Worm (Caenorhabditis elegans) whole organism, young adult: ENCODE results near the gene W03C9.2.

Experiments
- B0035.1 ChIP-seq: sonication (generic microtip); optimal IDR thresholded peaks from 2 replicates; lab custom pipeline; 2016; ENCODE audit warnings: missing genetic modification characterization, mild to moderate bottlenecking, missing compliant biosample characterization, missing genotype, missing genetic modification reagents
- F10E7.11 ChIP-seq: sonication (generic microtip); optimal IDR thresholded peaks from 2 replicates; lab custom pipeline; 2017; ENCODE audit warnings: mild to moderate bottlenecking, missing genetic modification characterization, moderate library complexity, missing compliant biosample characterization
- F37B4.10 ChIP-seq: fragments of 200-800 bp; sonication (Bioruptor generic); IDR thresholded peaks from 2 replicates; pipeline ENCODE4 v1.3.6; 2022; ENCODE audit warnings: missing genetic modification characterization, missing compliant biosample characterization
- F52B5.7 ChIP-seq: sonication (generic microtip); optimal IDR thresholded peaks from 2 replicates; lab custom pipeline; 2016; ENCODE audit warnings: mild to moderate bottlenecking, missing genetic modification characterization, missing compliant biosample characterization
- K12H6.12 ChIP-seq: fragments of 200-800 bp; sonication (Bioruptor generic); optimal IDR thresholded peaks from 2 replicates; lab custom pipeline; 2018; ENCODE audit warnings: mild to moderate bottlenecking, missing genetic modification characterization, missing compliant biosample characterization
- Y53G8AR.9 ChIP-seq: fragments of 200-800 bp; sonication (Bioruptor generic); conservative IDR thresholded peaks from 2 replicates; pipeline ENCODE4 v1.3.6; 2022; ENCODE audit warnings: missing genetic modification reagents, missing genetic modification characterization, missing compliant biosample characterization
- Y56A3A.18 ChIP-seq: fragments of 200-800 bp; sonication (Bioruptor generic); IDR thresholded peaks from 2 replicates; pipeline ENCODE4 v1.3.6; 2022; ENCODE audit warnings: missing genetic modification reagents, missing genetic modification characterization, missing compliant biosample characterization
- aptf-2 ChIP-seq: fragments of 200-800 bp; sonication (Bioruptor generic); conservative IDR thresholded peaks from 2 replicates; pipeline ENCODE4 v1.3.6; 2022; ENCODE audit warnings: missing genetic modification reagents, missing genetic modification characterization, missing compliant biosample characterization
- aptf-3 ChIP-seq: fragments of 200-800 bp; sonication (Bioruptor generic); IDR thresholded peaks from 2 replicates; pipeline ENCODE4 v1.3.6; 2022; ENCODE audit warnings: missing genetic modification characterization, missing compliant biosample characterization
- attf-6 ChIP-seq: fragments of 200-800 bp; sonication (Bioruptor generic); IDR thresholded peaks from 2 replicates; pipeline ENCODE4 v1.3.6; 2022; ENCODE audit warnings: missing genetic modification reagents, missing genetic modification characterization, missing compliant biosample characterization
- bed-1 ChIP-seq: fragments of 200-800 bp; sonication (Bioruptor generic); IDR thresholded peaks from 2 replicates; pipeline ENCODE4 v1.3.6; 2022; ENCODE audit warnings: missing genetic modification reagents, missing genetic modification characterization, missing compliant biosample characterization
- bed-2 ChIP-seq: fragments of 200-800 bp; sonication (Bioruptor generic); IDR thresholded peaks from 2 replicates; pipeline ENCODE4 v1.3.6; 2022; ENCODE audit warnings: missing genetic modification reagents, missing genetic modification characterization, missing compliant biosample characterization
- cebp-1 ChIP-seq, 2 experiments: fragments of 200-800 bp in 1 of 2; sonication (Bioruptor generic) in 1 of 2; sonication (generic microtip) in 1 of 2; IDR thresholded peaks in 1 of 2; optimal IDR thresholded peaks in 1 of 2; 2 replicates each; pipeline versions ENCODE4 v1.3.6 to Lab custom; 2017 to 2022; ENCODE audit warnings: missing compliant biosample characterization in 2 of 2, missing genetic modification characterization in 2 of 2, mild to moderate bottlenecking in 1 of 2, missing genetic modification reagents in 1 of 2, moderate library complexity in 1 of 2
- ceh-58 ChIP-seq: fragments of 200-800 bp; sonication (Bioruptor generic); IDR thresholded peaks from 2 replicates; pipeline ENCODE4 v1.3.6; 2022; ENCODE audit warnings: missing genetic modification characterization, missing compliant biosample characterization
- ceh-91 ChIP-seq: fragments of 200-800 bp; sonication (Bioruptor generic); IDR thresholded peaks from 2 replicates; pipeline ENCODE4 v1.3.6; 2022; ENCODE audit warnings: missing genetic modification reagents, missing genetic modification characterization, missing compliant biosample characterization
- chd-7 ChIP-seq: sonication (generic microtip); optimal IDR thresholded peaks from 2 replicates; lab custom pipeline; 2016; ENCODE audit warnings: mild to moderate bottlenecking, missing genetic modification characterization, moderate library complexity, missing compliant biosample characterization
- die-1 ChIP-seq: sonication (generic microtip); optimal IDR thresholded peaks from 2 replicates; lab custom pipeline; 2016; ENCODE audit warnings: missing genotype, mild to moderate bottlenecking, missing genetic modification characterization, missing compliant biosample characterization
- dpff-1 ChIP-seq: sonication (generic microtip); optimal IDR thresholded peaks from 2 replicates; lab custom pipeline; 2017; ENCODE audit warnings: mild to moderate bottlenecking, missing genetic modification characterization, missing compliant biosample characterization
- egl-44 ChIP-seq: fragments of 200-800 bp; sonication (Bioruptor generic); IDR thresholded peaks from 2 replicates; pipeline ENCODE4 v1.3.6; 2022; ENCODE audit warnings: missing genetic modification reagents, missing genetic modification characterization, missing compliant biosample characterization
- hmg-1.2 ChIP-seq: fragments of 200-800 bp; sonication (Bioruptor generic); IDR thresholded peaks from 2 replicates; pipeline ENCODE4 v1.3.6; 2022; ENCODE audit warnings: missing genetic modification reagents, missing genetic modification characterization, missing compliant biosample characterization
- hmg-20 ChIP-seq: fragments of 200-800 bp; sonication (Bioruptor generic); IDR thresholded peaks from 2 replicates; pipeline ENCODE4 v1.3.6; 2022; ENCODE audit warnings: missing genetic modification reagents, missing genetic modification characterization, missing compliant biosample characterization
- let-526 ChIP-seq: fragments of 200-800 bp; sonication (Bioruptor generic); IDR thresholded peaks from 2 replicates; pipeline ENCODE4 v1.3.6; 2022; ENCODE audit warnings: missing genetic modification reagents, missing genetic modification characterization, missing compliant biosample characterization
- lsl-1 ChIP-seq: fragments of 200-800 bp; sonication (Bioruptor generic); optimal IDR thresholded peaks from 2 replicates; lab custom pipeline; 2018; ENCODE audit warnings: mild to moderate bottlenecking, missing genetic modification characterization, moderate library complexity, missing compliant biosample characterization
- lsy-27 ChIP-seq: sonication (generic microtip); optimal IDR thresholded peaks from 2 replicates; lab custom pipeline; 2017; ENCODE audit warnings: missing genetic modification characterization, mild to moderate bottlenecking, missing compliant biosample characterization, antibody characterized with exemption, missing genotype, borderline replicate concordance; ENCODE audit not compliant: insufficient read depth
- nhr-120 ChIP-seq: fragments of 200-800 bp; sonication (Bioruptor generic); IDR thresholded peaks from 2 replicates; pipeline ENCODE4 v1.3.6; 2022; ENCODE audit warnings: missing genetic modification characterization, missing compliant biosample characterization
- nhr-179 ChIP-seq: sonication (generic microtip); optimal IDR thresholded peaks from 2 replicates; lab custom pipeline; 2016; ENCODE audit warnings: mild to moderate bottlenecking, missing genetic modification characterization, missing compliant biosample characterization
- nhr-80 ChIP-seq: sonication (generic microtip); optimal IDR thresholded peaks from 2 replicates; lab custom pipeline; 2016; ENCODE audit warnings: missing genetic modification characterization, missing compliant biosample characterization
- rpc-1 ChIP-seq, 2 experiments: fragments of 150-350 bp in 1 of 2; sonication (generic microtip) in 1 of 2; optimal IDR thresholded peaks; 2 replicates each; lab custom pipeline; 2014 to 2018; ENCODE audit warnings: missing biosample characterization in 1 of 2, missing genetic modification characterization in 1 of 2, missing genetic modification reagents in 1 of 2, missing genotype in 1 of 2
- sptf-2 ChIP-seq: fragments of 200-800 bp; sonication (Bioruptor generic); optimal IDR thresholded peaks from 2 replicates; lab custom pipeline; 2018; ENCODE audit warnings: mild to moderate bottlenecking, missing genetic modification characterization, missing compliant biosample characterization
- tbx-9 ChIP-seq: sonication (generic microtip); optimal IDR thresholded peaks from 2 replicates; lab custom pipeline; 2016; ENCODE audit warnings: borderline replicate concordance, missing genetic modification characterization, inconsistent platforms, missing compliant biosample characterization
- unc-62 ChIP-seq: fragments of 150-350 bp; optimal IDR thresholded peaks from 2 replicates; lab custom pipeline; 2014; ENCODE audit warnings: missing biosample characterization, missing genetic modification reagents, missing genetic modification characterization
- zfh-2 ChIP-seq: fragments of 200-800 bp; sonication (Bioruptor generic); conservative IDR thresholded peaks from 2 replicates; pipeline ENCODE4 v1.3.6; 2022; ENCODE audit warnings: missing genetic modification reagents, missing genetic modification characterization, missing compliant biosample characterization
- ztf-25 ChIP-seq: fragments of 200-800 bp; sonication (Bioruptor generic); IDR thresholded peaks from 2 replicates; pipeline ENCODE4 v1.3.6; 2022; ENCODE audit warnings: missing genetic modification reagents, missing genetic modification characterization, missing compliant biosample characterization

Gene W03C9.2

DNA sequence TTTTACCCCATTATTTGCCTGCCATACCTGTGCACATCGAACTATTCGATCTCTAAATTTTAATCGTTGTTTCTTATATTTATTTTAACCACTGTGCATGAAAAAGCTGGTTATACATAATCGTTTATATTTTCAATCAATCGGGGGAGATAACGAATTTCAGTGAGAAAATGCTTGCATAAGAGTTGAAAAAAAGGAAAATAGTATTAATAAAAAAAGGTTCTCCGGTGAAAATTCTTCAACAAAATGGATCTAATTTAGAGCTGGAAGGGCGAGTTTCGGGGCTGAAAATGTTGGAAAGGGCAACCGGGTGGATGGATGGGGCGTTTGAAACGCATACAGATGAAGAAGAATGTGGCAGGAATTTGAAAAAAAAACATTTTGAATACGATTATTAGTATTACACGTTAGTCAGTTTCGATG is 44.6 kb upstream of the W03C9.2 start (continued):
- TF ChIP-seq ceh-58 (GFP tag; lab: Robert Waterston, UW) (peak; percentile 73; the same call in 1 of the 2 replicates), aptf-3 (GFP tag; lab: Robert Waterston, UW) (peak; percentile 74; the same call in 1 of the 2 replicates), nhr-179 (tag; lab: Kevin White, UChicago) (no peak), nhr-80 (tag; lab: Kevin White, UChicago) (no peak), attf-6 (GFP tag; lab: Robert Waterston, UW) (peak; percentile 84), B0035.1 (tag; lab: Kevin White, UChicago) (no peak), Y53G8AR.9 (peak; percentile 92), dpff-1 (tag; lab: Kevin White, UChicago) (no peak), egl-44 (GFP tag; lab: Robert Waterston, UW) (no peak), sptf-2 (GFP tag; lab: Kevin White, UChicago) (no peak), F52B5.7 (tag; lab: Kevin White, UChicago) (no peak), F37B4.10 (GFP tag; lab: Robert Waterston, UW) (no peak), Y56A3A.18 (peak; percentile 84), bed-2 (GFP tag; lab: Robert Waterston, UW) (no peak), nhr-120 (GFP tag; lab: Robert Waterston, UW) (no peak), F10E7.11 (tag; lab: Kevin White, UChicago) (peak; percentile 78), aptf-2 (GFP tag; lab: Robert Waterston, UW) (no peak), hmg-20 (peak; percentile 57; the same call in 1 of the 2 replicates), hmg-1.2 (GFP tag; lab: Robert Waterston, UW) (peak; percentile 51), ceh-91 (GFP tag; lab: Robert Waterston, UW) (no peak), tbx-9 (tag; lab: Kevin White, UChicago) (peak; percentile 83), rpc-1 (optimal IDR thresholded peaks at IDR 0.05; lab: Kevin White, UChicago) (no peak), rpc-1 (tag; optimal IDR thresholded peaks at IDR 0.05; lab: Kevin White, UChicago) (no peak), chd-7 (tag; lab: Kevin White, UChicago) (peak; percentile 45), K12H6.12 (no peak), bed-1 (GFP tag; lab: Robert Waterston, UW) (0 out of 2 replicates have a peak, but pooled peaks have one; percentile 54), lsy-27 (tag; lab: Kevin White, UChicago) (no peak), cebp-1 (GFP tag; IDR thresholded peaks at IDR 0.05; lab: Robert Waterston, UW) (no peak), cebp-1 (tag; optimal IDR thresholded peaks at IDR 0.05; lab: Kevin White, UChicago) (peak; percentile 72), zfh-2 (GFP tag; lab: Robert Waterston, UW) (no peak), unc-62 (GFP tag; lab: Kevin White, UChicago) (no peak), ztf-25 (no peak)

DNA sequence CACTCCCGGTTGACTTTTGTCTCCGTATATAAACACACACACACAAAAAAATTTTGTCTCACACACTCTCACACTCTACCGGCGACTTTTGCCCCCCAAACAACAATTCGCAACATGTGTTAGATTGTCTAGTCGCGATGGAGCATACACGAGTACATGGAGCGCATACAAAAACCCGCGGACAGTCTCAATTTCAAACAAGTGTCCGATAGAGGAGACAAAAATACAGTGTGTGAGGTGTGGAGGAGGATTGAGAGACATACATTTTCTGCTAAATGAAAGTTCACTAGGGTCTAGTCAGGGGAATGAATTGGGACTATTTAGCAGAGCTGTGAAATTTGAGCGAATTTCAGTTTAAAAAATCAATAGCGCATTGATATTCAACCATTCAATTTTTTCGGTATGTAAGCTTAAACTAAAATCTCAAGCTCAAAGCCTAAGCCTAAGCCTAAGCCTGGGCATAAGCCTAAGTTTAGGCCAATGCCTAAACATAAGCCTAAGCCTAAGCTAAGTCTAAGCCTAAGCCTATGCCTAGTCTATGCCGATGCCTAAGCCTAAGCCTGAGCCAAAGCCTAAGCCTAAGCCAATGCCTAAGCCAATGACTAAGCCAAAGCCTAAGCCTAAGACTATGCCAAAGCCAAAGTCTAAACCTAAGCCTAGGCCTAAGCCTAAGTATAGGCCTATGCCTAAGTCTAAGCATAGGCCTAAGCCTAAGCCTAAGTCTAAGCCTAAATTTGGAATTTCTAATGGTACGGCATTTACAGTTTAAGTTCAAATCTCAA is 39.2 kb upstream of the W03C9.2 start:
- TF ChIP-seq die-1 (tag; lab: Kevin White, UChicago) = no peak
- 0 out of 2 replicates have a peak, but pooled peaks have one; percentile 10 for TF ChIP-seq let-526 (GFP tag; lab: Robert Waterston, UW)
- TF ChIP-seq lsl-1 (GFP tag; lab: Kevin White, UChicago) = no peak
